Fruit fly (Drosophila melanogaster): ENCODE data around the gene Pex11c.

The Pex11c gene

dm6 chr3R:23228605-23229264 is 29.4 kb upstream of the Pex11c start:
- TF ChIP-seq CG17801 (GFP tag; optimal IDR thresholded peaks at IDR 0.05; ENCODE audit: partially characterized antibody): no peak

- TF ChIP-seq CG17801 (GFP tag; optimal IDR thresholded peaks at IDR 0.05; ENCODE audit: partially characterized antibody): no peak
Observed at dm6 chr3R:23239051-23239450, 19.1 kb upstream of the Pex11c start.

dm6 chr3R:23239934-23240632 is 18.1 kb upstream of the Pex11c start:
- no peak for TF ChIP-seq CG17801 (GFP tag; optimal IDR thresholded peaks at IDR 0.05; ENCODE audit: partially characterized antibody)

dm6 chr3R:23248853-23249573 is 9.2 kb upstream of the Pex11c start, which contains the start of gene CG4467:
Gene CG4467, minus strand, starts transcription at chr3R:23248903.
- no peak for TF ChIP-seq CG17801 (GFP tag; optimal IDR thresholded peaks at IDR 0.05; ENCODE audit: partially characterized antibody)

dm6 chr3R:23251256-23251655 is 6.9 kb upstream of the Pex11c start, which contains the start of the genes Rad60 and EloA:
Gene Rad60, minus strand, starts transcription at chr3R:23251477.
Gene EloA, plus strand, starts transcription at chr3R:23251563.
- peak; percentile 80 for TF ChIP-seq CG17801 (GFP tag; optimal IDR thresholded peaks at IDR 0.05; ENCODE audit: partially characterized antibody)

- no peak for TF ChIP-seq CG17801 (GFP tag; optimal IDR thresholded peaks at IDR 0.05; ENCODE audit: partially characterized antibody)
Observed at dm6 chr3R:23258524-23258923, 359 bp downstream of the Pex11c start.

- TF ChIP-seq CG17801 (GFP tag; optimal IDR thresholded peaks at IDR 0.05; ENCODE audit: partially characterized antibody): no peak
Observed at dm6 chr3R:23260569-23260968, 2.4 kb downstream of the Pex11c start.

dm6 chr3R:23278704-23279379 is 20.7 kb downstream of the Pex11c start:
- TF ChIP-seq CG17801 (GFP tag; optimal IDR thresholded peaks at IDR 0.05; ENCODE audit: partially characterized antibody): no peak

- TF ChIP-seq CG17801 (GFP tag; optimal IDR thresholded peaks at IDR 0.05; ENCODE audit: partially characterized antibody): no peak
Observed at dm6 chr3R:23279834-23280233, 21.7 kb downstream of the Pex11c start.

dm6 chr3R:23280806-23281257 is 22.7 kb downstream of the Pex11c start, which contains the start of the genes orb and Cdc16:
Gene orb, minus strand, starts transcription at chr3R:23280856.
Gene Cdc16, plus strand, starts transcription at chr3R:23281201.
- TF ChIP-seq CG17801 (GFP tag; optimal IDR thresholded peaks at IDR 0.05; ENCODE audit: partially characterized antibody): peak; percentile 87

- TF ChIP-seq CG17801 (GFP tag; optimal IDR thresholded peaks at IDR 0.05; ENCODE audit: partially characterized antibody): no peak
Observed at dm6 chr3R:23283702-23284101, 25.5 kb downstream of the Pex11c start, which contains the start of gene CG6763. Gene CG6763, plus strand, starts transcription at chr3R:23284002.

- TF ChIP-seq CG17801 (GFP tag; optimal IDR thresholded peaks at IDR 0.05; ENCODE audit: partially characterized antibody): peak; percentile 33
Observed at dm6 chr3R:23284256-23284655, 26.1 kb downstream of the Pex11c start.

- TF ChIP-seq CG17801 (GFP tag; optimal IDR thresholded peaks at IDR 0.05; ENCODE audit: partially characterized antibody): no peak
Observed at dm6 chr3R:23287951-23288350, 29.8 kb downstream of the Pex11c start, which contains the start of gene wam. Gene wam, minus strand, starts transcription at chr3R:23288051.

- no peak for TF ChIP-seq CG17801 (GFP tag; optimal IDR thresholded peaks at IDR 0.05; ENCODE audit: partially characterized antibody)
Observed at dm6 chr3R:23290089-23290488, 31.9 kb downstream of the Pex11c start, which contains the start of gene bb8. Gene bb8, minus strand, starts transcription at chr3R:23290189.

dm6 chr3R:23292267-23292666 is 34.1 kb downstream of the Pex11c start:
- no peak for TF ChIP-seq CG17801 (GFP tag; optimal IDR thresholded peaks at IDR 0.05; ENCODE audit: partially characterized antibody)
